Worm (Caenorhabditis elegans): ENCODE data around the gene zim-2.

The zim-2 gene

ce11 chrIV:10521106-10521505 is 33.9 kb upstream of the zim-2 start, which contains the start of gene cal-4:
TSS of gene cal-4 (plus strand) at chrIV:10521406.
- TF ChIP-seq mep-1 (tag; optimal IDR thresholded peaks at IDR 0.05) (no peak), ceh-83 (GFP tag; optimal IDR thresholded peaks at IDR 0.05) (no peak)

ce11 chrIV:10524095-10524829 is 30.8 kb upstream of the zim-2 start, which contains the start of gene C02F4.5:
TSS of gene C02F4.5 (minus strand) at chrIV:10524145.
- TF ChIP-seq bed-3 (GFP tag; optimal IDR thresholded peaks at IDR 0.05) (no peak), lin-13 (tag; optimal IDR thresholded peaks at IDR 0.05) (no peak), ceh-83 (GFP tag; optimal IDR thresholded peaks at IDR 0.05) (no peak)

ce11 chrIV:10530648-10531047 is 24.4 kb upstream of the zim-2 start, which contains the start of gene T07G12.2:
TSS of gene T07G12.2 (plus strand) at chrIV:10530709.
- TF ChIP-seq flh-1 (GFP tag; optimal IDR thresholded peaks at IDR 0.05) (no peak), unc-120 (tag; optimal IDR thresholded peaks at IDR 0.05; ENCODE audit: poor library complexity, severe bottlenecking) (no peak), bed-3 (GFP tag; optimal IDR thresholded peaks at IDR 0.05) (no peak), sem-2 (GFP tag; optimal IDR thresholded peaks at IDR 0.05) (no peak), mab-5 (tag; optimal IDR thresholded peaks at IDR 0.05) (no peak), nhr-28 (tag; optimal IDR thresholded peaks at IDR 0.05) (no peak), blmp-1 (tag; optimal IDR thresholded peaks at IDR 0.05) (no peak), nhr-237 (tag; optimal IDR thresholded peaks at IDR 0.05) (no peak), nhr-12 (tag; optimal IDR thresholded peaks at IDR 0.05) (no peak), ceh-39 (tag; optimal IDR thresholded peaks at IDR 0.05) (no peak), pha-4 (tag; optimal IDR thresholded peaks at IDR 0.05) (no peak)

- no peak for TF ChIP-seq nhr-237 (tag; optimal IDR thresholded peaks at IDR 0.05)
- TF ChIP-seq zip-8 (tag; optimal IDR thresholded peaks at IDR 0.05): no peak
- TF ChIP-seq nhr-12 (tag; optimal IDR thresholded peaks at IDR 0.05): no peak
- no peak for TF ChIP-seq drap-1 (GFP tag; optimal IDR thresholded peaks at IDR 0.05)
- TF ChIP-seq ceh-43 (GFP tag; optimal IDR thresholded peaks at IDR 0.05): no peak
- TF ChIP-seq elt-3 (tag; optimal IDR thresholded peaks at IDR 0.05): no peak
- TF ChIP-seq mep-1 (tag; optimal IDR thresholded peaks at IDR 0.05): no peak
- no peak for TF ChIP-seq M03D4.4 (tag; optimal IDR thresholded peaks at IDR 0.05)
- TF ChIP-seq lin-13 (tag; optimal IDR thresholded peaks at IDR 0.05): no peak
- TF ChIP-seq unc-120 (tag; optimal IDR thresholded peaks at IDR 0.05; ENCODE audit: poor library complexity, severe bottlenecking): no peak
- no peak for TF ChIP-seq ztf-11 (tag; optimal IDR thresholded peaks at IDR 0.05)
- no peak for TF ChIP-seq lsy-2 (tag; optimal IDR thresholded peaks at IDR 0.05)
Measured at ce11 chrIV:10533639-10534038, 21.4 kb upstream of the zim-2 start, which contains the start of gene T07G12.3. TSS of gene T07G12.3 (plus strand) at chrIV:10533939.

- no peak for TF ChIP-seq nhr-237 (tag; optimal IDR thresholded peaks at IDR 0.05)
- TF ChIP-seq ceh-39 (tag; optimal IDR thresholded peaks at IDR 0.05): no peak
- no peak for TF ChIP-seq flh-1 (GFP tag; optimal IDR thresholded peaks at IDR 0.05)
- no peak for TF ChIP-seq M03D4.4 (tag; optimal IDR thresholded peaks at IDR 0.05)
- no peak for TF ChIP-seq lin-13 (tag; optimal IDR thresholded peaks at IDR 0.05)
- TF ChIP-seq bed-3 (GFP tag; optimal IDR thresholded peaks at IDR 0.05): no peak
- no peak for TF ChIP-seq ztf-11 (tag; optimal IDR thresholded peaks at IDR 0.05)
- no peak for TF ChIP-seq elt-1 (tag; optimal IDR thresholded peaks at IDR 0.05; ENCODE audit: borderline replicate concordance, insufficient read depth)
- TF ChIP-seq unc-39 (tag; optimal IDR thresholded peaks at IDR 0.05): no peak
- no peak for TF ChIP-seq nhr-12 (tag; optimal IDR thresholded peaks at IDR 0.05)
- no peak for TF ChIP-seq zip-8 (tag; optimal IDR thresholded peaks at IDR 0.05)
- TF ChIP-seq mab-5 (tag; optimal IDR thresholded peaks at IDR 0.05): no peak
- TF ChIP-seq mls-2 (tag; optimal IDR thresholded peaks at IDR 0.05): no peak
- TF ChIP-seq unc-62 (GFP tag; optimal IDR thresholded peaks at IDR 0.05): no peak
- no peak for TF ChIP-seq nhr-2 (tag; optimal IDR thresholded peaks at IDR 0.05)
- TF ChIP-seq unc-120 (tag; optimal IDR thresholded peaks at IDR 0.05; ENCODE audit: poor library complexity, severe bottlenecking): no peak
- TF ChIP-seq blmp-1 (tag; optimal IDR thresholded peaks at IDR 0.05): no peak
- TF ChIP-seq ces-1 (GFP tag; optimal IDR thresholded peaks at IDR 0.05): no peak
- TF ChIP-seq nhr-76 (tag; optimal IDR thresholded peaks at IDR 0.05): no peak
- TF ChIP-seq lsy-2 (tag; optimal IDR thresholded peaks at IDR 0.05): no peak
Measured at ce11 chrIV:10538584-10538983, 16.5 kb upstream of the zim-2 start, which contains the start of gene T07G12.4. TSS of gene T07G12.4 (minus strand) at chrIV:10538684.

ce11 chrIV:10542283-10542682 is 12.8 kb upstream of the zim-2 start:
- TF ChIP-seq lin-13 (tag; optimal IDR thresholded peaks at IDR 0.05) (no peak), unc-120 (tag; optimal IDR thresholded peaks at IDR 0.05; ENCODE audit: poor library complexity, severe bottlenecking) (no peak), nhr-76 (tag; optimal IDR thresholded peaks at IDR 0.05) (no peak), tbx-8 (GFP tag; optimal IDR thresholded peaks at IDR 0.05) (no peak), unc-39 (tag; optimal IDR thresholded peaks at IDR 0.05) (no peak), flh-1 (GFP tag; optimal IDR thresholded peaks at IDR 0.05) (no peak), bed-3 (GFP tag; optimal IDR thresholded peaks at IDR 0.05) (no peak), snpc-4 (tag; optimal IDR thresholded peaks at IDR 0.05) (no peak)
